Fruit fly (Drosophila melanogaster): ENCODE results near the gene slgA.
A peak's percentile ranks its signal among the peaks of the same experiment; 100 is the strongest.

slgA gene

DNA sequence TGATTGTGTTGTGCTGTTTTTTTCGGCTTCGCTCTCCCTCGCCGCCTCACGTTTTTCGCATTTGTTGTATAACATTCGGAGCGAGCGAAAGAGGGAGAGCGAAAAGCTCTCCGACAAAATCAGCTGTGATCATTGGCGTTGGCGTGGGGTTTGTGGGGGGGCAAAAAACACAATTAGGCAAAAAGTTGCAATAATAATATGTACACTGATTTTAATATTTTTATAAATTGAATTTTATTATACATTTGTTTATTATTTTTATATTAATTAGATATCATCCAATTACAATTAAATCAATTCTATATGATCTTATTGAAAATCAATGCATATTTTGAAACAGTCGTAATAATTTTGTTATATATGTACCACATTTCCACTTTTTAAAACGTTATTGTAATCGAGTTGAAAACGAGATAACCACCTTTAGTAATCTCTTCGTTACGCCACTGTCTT, 1.8 kb downstream of the slgA start (continued):
- TF ChIP-seq inv (GFP tag; IDR thresholded peaks at IDR 0.05; ENCODE audit: partially characterized antibody) = no peak
- no peak for TF ChIP-seq gt (GFP tag; IDR thresholded peaks at IDR 0.05)
- TF ChIP-seq Sox100B (GFP tag; optimal IDR thresholded peaks at IDR 0.05) = peak; percentile 54
- TF ChIP-seq Fer1 (GFP tag; optimal IDR thresholded peaks at IDR 0.05) = peak; percentile 59
- TF ChIP-seq CG4282 (GFP tag; optimal IDR thresholded peaks at IDR 0.05) = no peak
- no peak for TF ChIP-seq klu (GFP tag; IDR thresholded peaks at IDR 0.05)
- no peak for TF ChIP-seq lov (optimal IDR thresholded peaks at IDR 0.05)
- TF ChIP-seq lov (GFP tag; IDR thresholded peaks at IDR 0.05) = no peak
- no peak for TF ChIP-seq CG14860 (GFP tag; IDR thresholded peaks at IDR 0.05; ENCODE audit: partially characterized antibody)
- TF ChIP-seq wek (GFP tag; optimal IDR thresholded peaks at IDR 0.05) = no peak
- no peak for TF ChIP-seq Sin3A (optimal IDR thresholded peaks at IDR 0.05)
- no peak for TF ChIP-seq CG2116 (GFP tag; optimal IDR thresholded peaks at IDR 0.05)
- TF ChIP-seq dysf (GFP tag; IDR thresholded peaks at IDR 0.05) = peak; percentile 40; the same call in 1 of the 3 replicates
- no peak for TF ChIP-seq CG12942 (GFP tag; optimal IDR thresholded peaks at IDR 0.05)
- TF ChIP-seq CG32772 (GFP tag; IDR thresholded peaks at IDR 0.05) = no peak
- TF ChIP-seq ase (GFP tag; IDR thresholded peaks at IDR 0.05) = no peak
- TF ChIP-seq CG8944 (GFP tag; optimal IDR thresholded peaks at IDR 0.05) = no peak
- no peak for TF ChIP-seq CG34224 (GFP tag; IDR thresholded peaks at IDR 0.05; ENCODE audit: partially characterized antibody)
- no peak for TF ChIP-seq CG3407 (GFP tag; optimal IDR thresholded peaks at IDR 0.05)
- TF ChIP-seq slou (GFP tag; optimal IDR thresholded peaks at IDR 0.05) = no peak
- no peak for TF ChIP-seq gsb-n (tag; optimal IDR thresholded peaks at IDR 0.05)
- no peak for TF ChIP-seq CG15269 (tag; optimal IDR thresholded peaks at IDR 0.05)
- peak; percentile 31 for TF ChIP-seq Fer3 (tag; optimal IDR thresholded peaks at IDR 0.05)
- TF ChIP-seq Hr51 (GFP tag; optimal IDR thresholded peaks at IDR 0.05) = no peak
- TF ChIP-seq Hmr (GFP tag; optimal IDR thresholded peaks at IDR 0.05) = peak; percentile 60
- TF ChIP-seq CG6791 (GFP tag; IDR thresholded peaks at IDR 0.05; ENCODE audit: partially characterized antibody) = no peak
- no peak for TF ChIP-seq Hey (tag; optimal IDR thresholded peaks at IDR 0.05)
- TF ChIP-seq Chrac-16 (GFP tag; optimal IDR thresholded peaks at IDR 0.05) = peak; percentile 6
- no peak for TF ChIP-seq cg (GFP tag; optimal IDR thresholded peaks at IDR 0.05)
- no peak for TF ChIP-seq CG17612 (GFP tag; IDR thresholded peaks at IDR 0.05)
- no peak for TF ChIP-seq CG1529 (GFP tag; optimal IDR thresholded peaks at IDR 0.05)
- peak; percentile 40 for TF ChIP-seq unpg (GFP tag; optimal IDR thresholded peaks at IDR 0.05)
- peak; percentile 40 for TF ChIP-seq CG17385 (GFP tag; optimal IDR thresholded peaks at IDR 0.05)
- peak; percentile 53 for TF ChIP-seq CG2120 (GFP tag; optimal IDR thresholded peaks at IDR 0.05)
- TF ChIP-seq CG6854 (GFP tag; optimal IDR thresholded peaks at IDR 0.05) = peak; percentile 2
- no peak for TF ChIP-seq CG33213 (GFP tag; optimal IDR thresholded peaks at IDR 0.05)
- no peak for TF ChIP-seq jing (GFP tag; optimal IDR thresholded peaks at IDR 0.05)
- TF ChIP-seq CG42726 (GFP tag; IDR thresholded peaks at IDR 0.05; ENCODE audit: partially characterized antibody) = no peak
- TF ChIP-seq Ssrp (tag; optimal IDR thresholded peaks at IDR 0.05) = peak; percentile 34
- no peak for TF ChIP-seq CG30020 (tag; optimal IDR thresholded peaks at IDR 0.05)
- TF ChIP-seq Pdp1 (GFP tag; optimal IDR thresholded peaks at IDR 0.05) = peak in 1 of 2 experiments; percentile 99
- TF ChIP-seq CG9797 (GFP tag; optimal IDR thresholded peaks at IDR 0.05) = no peak
- no peak for TF ChIP-seq CG16863 (GFP tag; optimal IDR thresholded peaks at IDR 0.05)
- TF ChIP-seq CG2889 (GFP tag; IDR thresholded peaks at IDR 0.05) = no peak
- no peak for TF ChIP-seq tna (GFP tag; IDR thresholded peaks at IDR 0.05; ENCODE audit: partially characterized antibody)
- peak; percentile 53; the same call in 2 of the 3 replicates for TF ChIP-seq row (GFP tag; IDR thresholded peaks at IDR 0.05)
- TF ChIP-seq Stat92E (GFP tag; optimal IDR thresholded peaks at IDR 0.05) = no peak
- TF ChIP-seq Awh (GFP tag; IDR thresholded peaks at IDR 0.05) = no peak
- TF ChIP-seq bsh (GFP tag; optimal IDR thresholded peaks at IDR 0.05) = peak in 1 of 2 experiments; percentile 37
- TF ChIP-seq NfI (GFP tag; optimal IDR thresholded peaks at IDR 0.05) = peak; percentile 41

Data from whole organism, embryonic.